Worm (Caenorhabditis elegans): ENCODE data around the gene arc-1.

Gene arc-1

DNA sequence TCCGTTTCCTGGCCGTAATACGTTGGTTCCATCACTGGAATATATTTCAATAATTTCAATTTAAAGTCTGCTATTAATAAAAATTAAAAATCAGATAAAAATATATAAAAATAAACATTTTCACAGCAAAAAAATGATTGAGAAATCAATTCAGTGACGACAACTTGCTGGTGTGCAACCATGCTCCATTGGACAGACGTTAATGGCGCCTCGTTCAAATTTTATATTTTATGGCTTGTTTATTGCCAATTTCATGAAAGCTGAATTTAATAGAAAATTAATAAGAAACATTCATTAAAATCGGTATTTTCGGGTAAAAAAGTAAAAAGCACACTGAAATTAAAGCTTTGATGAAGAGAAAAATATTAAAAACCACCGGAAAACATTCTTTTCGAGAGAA lies 31.4 kb downstream of the arc-1 start, which contains the start of gene Y53C12A.3 (continued):
- TF ChIP-seq nhr-11 (tag; optimal IDR thresholded peaks at IDR 0.05) (no peak), aly-2 (tag; optimal IDR thresholded peaks at IDR 0.05) (no peak), mdt-29 (GFP tag; IDR thresholded peaks at IDR 0.05) (no peak), snpc-1.2 (GFP tag; IDR thresholded peaks at IDR 0.05) (no peak), Y48G9A.11 (GFP tag; IDR thresholded peaks at IDR 0.05) (no peak), zip-11 (GFP tag; IDR thresholded peaks at IDR 0.05) (no peak), cey-2 (tag; optimal IDR thresholded peaks at IDR 0.05; ENCODE audit: borderline replicate concordance, insufficient read depth) (no peak), php-3 (GFP tag; IDR thresholded peaks at IDR 0.05) (no peak), D1046.2 (GFP tag; IDR thresholded peaks at IDR 0.05) (no peak), dmd-8 (GFP tag; IDR thresholded peaks at IDR 0.05) (no peak), zfp-3 (GFP tag; conservative IDR thresholded peaks at IDR 0.05) (no peak), madf-5 (GFP tag; IDR thresholded peaks at IDR 0.05) (no peak), nhr-77 (tag; optimal IDR thresholded peaks at IDR 0.05) (no peak), dmd-9 (GFP tag; IDR thresholded peaks at IDR 0.05) (no peak), lin-38 (GFP tag; IDR thresholded peaks at IDR 0.05) (peak; percentile 88), mep-1 (tag; optimal IDR thresholded peaks at IDR 0.05) (peak; percentile 12), unc-130 (GFP tag; optimal IDR thresholded peaks at IDR 0.05) (no peak), R02D3.7 (tag; optimal IDR thresholded peaks at IDR 0.05) (no peak), ZK337.2 (GFP tag; IDR thresholded peaks at IDR 0.05) (no peak), vab-7 (GFP tag; IDR thresholded peaks at IDR 0.05) (no peak), nhr-111 (GFP tag; optimal IDR thresholded peaks at IDR 0.05) (no peak), mdl-1 (tag; optimal IDR thresholded peaks at IDR 0.05) (no peak), aha-1 (tag) (no peak), hlh-30 (tag; optimal IDR thresholded peaks at IDR 0.05; ENCODE audit: insufficient read depth) (peak; percentile 51), madf-9 (GFP tag; conservative IDR thresholded peaks at IDR 0.05) (no peak), set-16 (GFP tag; IDR thresholded peaks at IDR 0.05) (no peak), ztf-11 (tag; optimal IDR thresholded peaks at IDR 0.05) (no peak), fkh-10 (GFP tag; optimal IDR thresholded peaks at IDR 0.05) (no peak), F26F4.8 (GFP tag; conservative IDR thresholded peaks at IDR 0.05) (no peak), dve-1 (tag; optimal IDR thresholded peaks at IDR 0.05; ENCODE audit: insufficient read depth) (no peak), T20F7.1 (GFP tag; optimal IDR thresholded peaks at IDR 0.05) (peak; percentile 34), ztf-7 (tag; optimal IDR thresholded peaks at IDR 0.05) (no peak), nhr-102 (tag; optimal IDR thresholded peaks at IDR 0.05) (no peak), ceh-82 (tag; optimal IDR thresholded peaks at IDR 0.05) (no peak), nhr-42 (GFP tag; IDR thresholded peaks at IDR 0.05) (no peak), nhr-10 (tag; optimal IDR thresholded peaks at IDR 0.05) (no peak), lir-3 (tag; optimal IDR thresholded peaks at IDR 0.05) (no peak), Y75B8A.6 (GFP tag; IDR thresholded peaks at IDR 0.05) (no peak), nhr-28 (tag; optimal IDR thresholded peaks at IDR 0.05) (peak; percentile 6), lin-39 (tag; optimal IDR thresholded peaks at IDR 0.05) (no peak), mes-2 (tag; optimal IDR thresholded peaks at IDR 0.05; ENCODE audit: poor library complexity, severe bottlenecking) (peak; percentile 70), zag-1 (tag; optimal IDR thresholded peaks at IDR 0.05) (no peak), zip-2 (tag; optimal IDR thresholded peaks at IDR 0.05) (no peak), dmd-6 (GFP tag; IDR thresholded peaks at IDR 0.05) (no peak), lin-13 (GFP tag; optimal IDR thresholded peaks at IDR 0.05) (no peak), zfp-2 (tag; optimal IDR thresholded peaks at IDR 0.05) (no peak), lin-15B (tag; optimal IDR thresholded peaks at IDR 0.05) (no peak), ceh-32 (tag; optimal IDR thresholded peaks at IDR 0.05; ENCODE audit: poor library complexity) (no peak), tag-97 (GFP tag; IDR thresholded peaks at IDR 0.05) (no peak), ceh-44 (GFP tag; IDR thresholded peaks at IDR 0.05) (no peak), gei-8 (GFP tag; optimal IDR thresholded peaks at IDR 0.05) (no peak)

All from whole organism, L4 larva.